Worm (Caenorhabditis elegans) whole organism, L1 larva: ENCODE measurements around the gene cyp-32B1.

Experiments
- aha-1 ChIP-seq: fragments of 150-350 bp; optimal IDR thresholded peaks from 2 replicates; lab custom pipeline; 2014; ENCODE audit warnings: missing biosample characterization, missing genetic modification characterization
- blmp-1 ChIP-seq: fragments of 150-350 bp; optimal IDR thresholded peaks from 2 replicates; lab custom pipeline; 2014; ENCODE audit warnings: missing biosample characterization, missing genetic modification characterization
- fos-1 ChIP-seq: fragments of 150-350 bp; optimal IDR thresholded peaks from 2 replicates; lab custom pipeline; 2014; ENCODE audit warnings: missing biosample characterization, missing genetic modification characterization
- lin-13 ChIP-seq: fragments of 150-350 bp; optimal IDR thresholded peaks from 2 replicates; lab custom pipeline; 2014; ENCODE audit warnings: missing biosample characterization, missing genetic modification reagents, missing genetic modification characterization
- lin-15B ChIP-seq: fragments of 150-350 bp; sonication (generic microtip); optimal IDR thresholded peaks from 3 replicates; lab custom pipeline; 2014; ENCODE audit warnings: missing biosample characterization, missing genetic modification characterization
- mef-2 ChIP-seq: fragments of 150-350 bp; optimal IDR thresholded peaks from 2 replicates; lab custom pipeline; 2014; ENCODE audit warnings: missing biosample characterization, missing genetic modification characterization
- nhr-12 ChIP-seq: sonication (generic microtip); optimal IDR thresholded peaks from 2 replicates; lab custom pipeline; 2017; ENCODE audit warnings: missing biosample characterization, missing genetic modification characterization
- nhr-71 ChIP-seq: sonication (generic microtip); optimal IDR thresholded peaks from 2 replicates; lab custom pipeline; 2016; ENCODE audit warnings: mild to moderate bottlenecking, missing genetic modification characterization, moderate library complexity, missing compliant biosample characterization
- rnt-1 ChIP-seq: sonication (generic microtip); optimal IDR thresholded peaks from 2 replicates; lab custom pipeline; 2016; ENCODE audit warnings: mild to moderate bottlenecking, missing genetic modification characterization, moderate library complexity, missing compliant biosample characterization
- skn-1 ChIP-seq: fragments of 150-350 bp; optimal IDR thresholded peaks from 2 replicates; lab custom pipeline; 2014; ENCODE audit warnings: missing biosample characterization, missing genetic modification characterization
- snpc-4 ChIP-seq: fragments of 150-350 bp; optimal IDR thresholded peaks from 2 replicates; lab custom pipeline; 2014; ENCODE audit warnings: missing biosample characterization, missing genetic modification characterization
- unc-130 ChIP-seq: fragments of 150-350 bp; optimal IDR thresholded peaks from 2 replicates; lab custom pipeline; 2017; ENCODE audit warnings: missing biosample characterization, missing genetic modification characterization, inconsistent platforms
- unc-86 ChIP-seq: sonication (generic microtip); optimal IDR thresholded peaks from 2 replicates; lab custom pipeline; 2016; ENCODE audit warnings: missing genetic modification characterization, missing compliant biosample characterization
- ztf-11 ChIP-seq, 2 experiments: sonication (generic microtip); optimal IDR thresholded peaks; 2 replicates each; lab custom pipeline; 2016 to 2017; ENCODE audit warnings: missing genetic modification characterization in 2 of 2, missing biosample characterization in 1 of 2, missing compliant biosample characterization in 1 of 2

- TF ChIP-seq rnt-1 (tag; lab: Kevin White, UChicago) (no peak), mef-2 (tag; lab: Kevin White, UChicago) (no peak), skn-1 (tag; lab: Kevin White, UChicago) (no peak), aha-1 (tag; lab: Kevin White, UChicago) (no peak), unc-130 (no peak), lin-15B (tag; lab: Kevin White, UChicago) (no peak), blmp-1 (tag; lab: Kevin White, UChicago) (no peak), nhr-71 (tag; lab: Kevin White, UChicago) (no peak), nhr-12 (no peak), snpc-4 (tag; lab: Kevin White, UChicago) (no peak), lin-13 (no peak), unc-86 (tag; lab: Kevin White, UChicago) (no peak), ztf-11 (tag; optimal IDR thresholded peaks at IDR 0.05; lab: Kevin White, UChicago) (no peak), fos-1 (tag; lab: Kevin White, UChicago) (no peak)
These were observed 6.3 kb upstream of the cyp-32B1 start for ce11 chrV:2207527-2207926.
